Worm (Caenorhabditis elegans) whole organism, L3 larva: ENCODE results near the gene gly-8.

ENCODE experiments used
- R02D3.7 ChIP-seq: fragments of 150-350 bp; optimal IDR thresholded peaks from 2 replicates; lab custom pipeline; 2014; ENCODE audit warnings: missing biosample characterization, missing genetic modification characterization
- aly-2 ChIP-seq: fragments of 150-350 bp; optimal IDR thresholded peaks from 2 replicates; lab custom pipeline; 2014; ENCODE audit warnings: missing biosample characterization, missing genetic modification characterization
- ama-1 ChIP-seq: fragments of 150-350 bp; optimal IDR thresholded peaks from 2 replicates; lab custom pipeline; 2018
- ceh-16 ChIP-seq: sonication (generic microtip); optimal IDR thresholded peaks from 2 replicates; lab custom pipeline; 2017; ENCODE audit warnings: missing biosample characterization, missing genetic modification characterization
- ceh-28 ChIP-seq: fragments of 150-350 bp; optimal IDR thresholded peaks from 2 replicates; lab custom pipeline; 2014; ENCODE audit warnings: missing biosample characterization, missing genetic modification reagents, missing genetic modification characterization
- ceh-82 ChIP-seq: fragments of 150-350 bp; optimal IDR thresholded peaks from 2 replicates; lab custom pipeline; 2014; ENCODE audit warnings: missing biosample characterization, missing genetic modification characterization
- ceh-9 ChIP-seq: sonication (generic microtip); optimal IDR thresholded peaks from 2 replicates; lab custom pipeline; 2018; ENCODE audit warnings: missing biosample characterization, missing genetic modification characterization
- daf-12 ChIP-seq: fragments of 150-350 bp; optimal IDR thresholded peaks from 2 replicates; lab custom pipeline; 2014; ENCODE audit warnings: missing biosample characterization, missing genetic modification reagents, missing genetic modification characterization
- egl-27 ChIP-seq: sonication (generic microtip); optimal IDR thresholded peaks from 4 replicates; lab custom pipeline; 2017; ENCODE audit warnings: missing biosample characterization, missing genetic modification reagents, missing genetic modification characterization
- egl-5 ChIP-seq: fragments of 150-350 bp; optimal IDR thresholded peaks from 2 replicates; lab custom pipeline; 2017; ENCODE audit warnings: missing biosample characterization, missing genetic modification reagents, missing genetic modification characterization, inconsistent platforms
- elt-1 ChIP-seq: fragments of 150-350 bp; optimal IDR thresholded peaks from 2 replicates; lab custom pipeline; 2014; ENCODE audit warnings: missing biosample characterization, missing genetic modification characterization
- elt-2 ChIP-seq: sonication (generic microtip); optimal IDR thresholded peaks from 2 replicates; lab custom pipeline; 2016; ENCODE audit warnings: missing genetic modification reagents, mild to moderate bottlenecking, missing genetic modification characterization, missing compliant biosample characterization
- fkh-10 ChIP-seq: sonication (generic microtip); optimal IDR thresholded peaks from 2 replicates; lab custom pipeline; 2017; ENCODE audit warnings: missing biosample characterization, missing genetic modification reagents, missing genetic modification characterization
- fkh-2 ChIP-seq: fragments of 150-350 bp; optimal IDR thresholded peaks from 2 replicates; lab custom pipeline; 2014; ENCODE audit warnings: missing biosample characterization, missing genetic modification reagents, missing genetic modification characterization
- fos-1 ChIP-seq: fragments of 150-350 bp; optimal IDR thresholded peaks from 2 replicates; lab custom pipeline; 2014; ENCODE audit warnings: missing biosample characterization, missing genetic modification characterization
- jun-1 ChIP-seq: fragments of 150-350 bp; optimal IDR thresholded peaks from 2 replicates; lab custom pipeline; 2014; ENCODE audit warnings: missing biosample characterization, missing genetic modification reagents, missing genetic modification characterization
- lin-15B ChIP-seq: fragments of 150-350 bp; optimal IDR thresholded peaks from 2 replicates; lab custom pipeline; 2014; ENCODE audit warnings: missing biosample characterization, missing genetic modification characterization
- lin-39 ChIP-seq: fragments of 150-350 bp; optimal IDR thresholded peaks from 2 replicates; lab custom pipeline; 2018; ENCODE audit warnings: missing biosample characterization, missing genetic modification reagents, missing genetic modification characterization
- lsy-12 ChIP-seq: sonication (generic microtip); optimal IDR thresholded peaks from 2 replicates; lab custom pipeline; 2016; ENCODE audit warnings: mild to moderate bottlenecking, missing genetic modification characterization, missing compliant biosample characterization
- mml-1 ChIP-seq: fragments of 150-350 bp; sonication (generic microtip); optimal IDR thresholded peaks from 3 replicates; lab custom pipeline; 2014; ENCODE audit warnings: missing biosample characterization, missing genetic modification characterization
- nfya-1 ChIP-seq: sonication (generic microtip); optimal IDR thresholded peaks from 2 replicates; lab custom pipeline; 2017; ENCODE audit warnings: missing genetic modification characterization, mild to moderate bottlenecking, missing compliant biosample characterization, antibody characterized with exemption, moderate library complexity; ENCODE audit not compliant: insufficient read depth
- nhr-11 ChIP-seq: fragments of 150-350 bp; optimal IDR thresholded peaks from 2 replicates; lab custom pipeline; 2014; ENCODE audit warnings: missing biosample characterization, missing genetic modification characterization
- nhr-12 ChIP-seq: fragments of 150-350 bp; optimal IDR thresholded peaks from 2 replicates; lab custom pipeline; 2014; ENCODE audit warnings: missing biosample characterization, missing genetic modification characterization
- nhr-23 ChIP-seq: fragments of 150-350 bp; optimal IDR thresholded peaks from 2 replicates; lab custom pipeline; 2014; ENCODE audit warnings: missing biosample characterization, missing genetic modification reagents, missing genetic modification characterization
- nhr-237 ChIP-seq: fragments of 150-350 bp; optimal IDR thresholded peaks from 2 replicates; lab custom pipeline; 2014; ENCODE audit warnings: missing biosample characterization, missing genetic modification characterization
- nhr-76 ChIP-seq: fragments of 150-350 bp; sonication (generic microtip); optimal IDR thresholded peaks from 5 replicates; lab custom pipeline; 2014; ENCODE audit warnings: missing biosample characterization, missing genetic modification characterization
- pha-4 ChIP-seq: fragments of 150-350 bp; optimal IDR thresholded peaks from 2 replicates; lab custom pipeline; 2014; ENCODE audit warnings: missing biosample characterization, missing genetic modification reagents, missing genetic modification characterization
- pqm-1 ChIP-seq: fragments of 150-350 bp; optimal IDR thresholded peaks from 2 replicates; lab custom pipeline; 2017; ENCODE audit warnings: missing biosample characterization, missing genetic modification characterization, inconsistent platforms
- skn-1 ChIP-seq: fragments of 150-350 bp; optimal IDR thresholded peaks from 2 replicates; lab custom pipeline; 2014; ENCODE audit warnings: missing biosample characterization, missing genetic modification characterization
- snpc-4 ChIP-seq: fragments of 150-350 bp; optimal IDR thresholded peaks from 2 replicates; lab custom pipeline; 2014; ENCODE audit warnings: missing biosample characterization, missing genetic modification characterization
- unc-39 ChIP-seq: sonication (generic microtip); optimal IDR thresholded peaks from 4 replicates; lab custom pipeline; 2017; ENCODE audit warnings: missing biosample characterization, missing genetic modification characterization
- unc-62 ChIP-seq: fragments of 150-350 bp; sonication (generic microtip); optimal IDR thresholded peaks from 4 replicates; lab custom pipeline; 2014; ENCODE audit warnings: missing biosample characterization, missing genetic modification reagents, missing genetic modification characterization
- ztf-11 ChIP-seq: fragments of 150-350 bp; optimal IDR thresholded peaks from 2 replicates; lab custom pipeline; 2014; ENCODE audit warnings: missing biosample characterization, missing genetic modification characterization
- ztf-4 ChIP-seq: fragments of 150-350 bp; optimal IDR thresholded peaks from 2 replicates; lab custom pipeline; 2014; ENCODE audit warnings: missing biosample characterization, missing genetic modification characterization

The gly-8 gene

DNA sequence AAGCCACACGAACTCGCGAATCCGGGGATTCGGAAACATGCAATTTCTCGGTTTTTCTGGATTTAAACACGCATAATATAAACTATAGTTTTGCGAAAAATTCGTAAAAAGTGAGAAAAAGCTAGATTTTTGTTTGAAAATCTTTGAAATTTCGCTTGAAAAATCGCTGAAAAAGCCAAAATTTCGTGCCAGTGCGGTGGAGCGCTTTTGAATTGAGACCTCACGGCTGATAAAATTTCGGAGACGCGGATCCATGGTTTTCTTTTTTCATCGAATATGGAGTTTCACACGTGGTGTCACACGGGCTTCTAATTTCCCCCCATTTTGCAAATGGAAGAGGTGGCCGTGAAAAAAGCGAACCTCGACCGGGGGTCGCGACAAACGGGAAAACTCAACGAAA, 34.8 kb upstream of the gly-8 start:
- TF ChIP-seq lin-15B (tag; lab: Kevin White, UChicago), result no peak
- TF ChIP-seq jun-1 (tag; lab: Kevin White, UChicago), result no peak
- no peak for TF ChIP-seq fkh-10

ce11 chrIII:11592096-11592495, 32.9 kb upstream of the gly-8 start:
- TF ChIP-seq skn-1, result no peak
- peak; percentile 83 for TF ChIP-seq ceh-28 (tag; lab: Kevin White, UChicago)

DNA sequence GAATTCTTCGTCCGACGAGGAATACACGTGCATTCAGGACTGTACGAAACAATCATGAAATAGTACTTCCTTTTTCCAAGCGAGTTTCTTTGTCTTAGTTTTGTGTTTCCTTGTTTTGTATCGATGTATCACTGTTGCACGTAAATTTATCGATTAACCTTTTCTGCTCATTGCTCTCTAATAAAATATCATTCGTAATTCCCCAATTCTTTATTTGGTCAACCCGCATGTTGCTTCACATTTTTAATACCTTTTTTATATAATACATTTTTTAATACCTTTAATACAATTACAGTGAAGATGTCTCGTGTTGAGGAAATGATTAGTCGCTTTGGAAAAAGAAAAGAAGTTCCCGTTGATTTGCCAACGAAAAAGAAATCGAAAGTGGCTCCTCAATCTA, 17.2 kb upstream of the gly-8 start, which contains the start of gene Y66D12A.1:
Gene Y66D12A.1 (plus strand): TSS at position 301 of the 400 bp plus-strand sequence.
- TF ChIP-seq elt-1 (tag; lab: Kevin White, UChicago) (no peak), pha-4 (tag; lab: Kevin White, UChicago) (no peak), ama-1 (no peak), fos-1 (tag; lab: Kevin White, UChicago) (no peak), nhr-12 (no peak), fkh-2 (tag; lab: Kevin White, UChicago) (no peak), egl-27 (tag; lab: Kevin White, UChicago) (no peak), lsy-12 (tag; lab: Kevin White, UChicago) (no peak), nhr-76 (tag; lab: Kevin White, UChicago) (no peak), snpc-4 (tag; lab: Kevin White, UChicago) (no peak), aly-2 (no peak), egl-5 (tag; lab: Kevin White, UChicago) (no peak), nfya-1 (tag; lab: Kevin White, UChicago) (no peak)

DNA sequence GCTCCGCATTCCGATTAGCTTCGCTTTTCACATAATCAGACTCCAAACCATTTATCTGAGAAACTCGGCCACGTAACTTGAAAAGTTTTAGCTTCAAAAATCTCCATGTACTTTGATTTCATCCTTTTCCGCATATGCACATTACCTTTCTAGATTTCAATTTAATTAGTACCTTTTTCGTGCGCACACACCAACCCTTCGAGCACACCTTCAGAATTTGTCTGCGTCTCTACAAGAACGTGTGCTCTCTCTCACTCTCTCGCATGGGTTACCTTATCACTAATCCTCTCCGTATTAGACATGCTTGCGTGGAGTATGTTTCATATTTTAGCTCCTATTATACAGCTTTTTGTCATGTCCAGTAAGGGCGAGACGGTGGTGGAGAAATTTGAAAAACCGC, 15.5 kb upstream of the gly-8 start, which contains the start of gene Y66D12A.30:
Gene Y66D12A.30 (plus strand): TSS at position 301 of the 400 bp plus-strand sequence.
- TF ChIP-seq nhr-23 (tag; lab: Kevin White, UChicago) (no peak), elt-1 (tag; lab: Kevin White, UChicago) (no peak), jun-1 (tag; lab: Kevin White, UChicago) (no peak), unc-62 (no peak), daf-12 (tag; lab: Kevin White, UChicago) (no peak), R02D3.7 (tag; lab: Kevin White, UChicago) (no peak), fkh-2 (tag; lab: Kevin White, UChicago) (no peak), elt-2 (no peak), mml-1 (no peak), unc-39 (tag; lab: Kevin White, UChicago) (no peak), snpc-4 (tag; lab: Kevin White, UChicago) (no peak), skn-1 (no peak), nhr-237 (no peak), ceh-9 (tag; lab: Kevin White, UChicago) (no peak), lin-39 (tag; lab: Kevin White, UChicago) (no peak)

DNA sequence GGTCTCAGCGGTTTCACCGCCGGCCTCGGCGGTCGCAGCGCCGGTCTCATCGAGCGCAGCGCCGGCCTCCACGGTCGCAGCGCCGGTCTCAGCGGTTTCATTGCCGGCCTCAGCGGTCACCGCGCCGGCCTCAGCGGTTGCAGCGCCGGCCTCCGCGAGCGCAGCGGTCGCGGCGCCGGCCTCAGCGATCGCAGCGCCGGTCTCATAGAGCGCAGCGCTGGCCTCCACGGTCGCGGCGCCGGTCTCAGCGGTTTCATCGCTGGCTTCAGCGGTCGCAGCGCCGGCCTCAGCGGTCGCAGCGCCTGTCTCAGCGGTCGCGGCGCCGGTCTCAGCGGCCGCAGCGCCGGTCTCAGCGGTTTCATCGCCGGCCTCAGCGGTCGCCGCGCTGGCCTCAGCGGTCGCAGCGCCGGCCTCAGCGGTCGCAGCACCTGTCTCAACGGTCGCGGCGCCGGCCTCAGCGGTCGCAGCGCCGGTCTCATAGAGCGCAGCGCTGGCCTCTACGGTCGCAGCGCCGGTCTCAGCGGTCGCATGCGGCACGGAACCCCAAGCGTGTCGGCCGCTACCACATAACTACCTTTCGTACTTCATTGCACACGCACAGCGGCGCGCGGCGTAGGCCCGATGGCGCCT, 13.3 kb upstream of the gly-8 start:
- TF ChIP-seq ztf-4 (tag; lab: Kevin White, UChicago) (no peak), lsy-12 (tag; lab: Kevin White, UChicago) (no peak), nhr-11 (tag; lab: Kevin White, UChicago) (no peak), ceh-16 (tag; lab: Kevin White, UChicago) (no peak), ztf-11 (tag; lab: Kevin White, UChicago) (no peak), pqm-1 (no peak), R02D3.7 (tag; lab: Kevin White, UChicago) (no peak), ceh-82 (tag; lab: Kevin White, UChicago) (no peak), elt-1 (tag; lab: Kevin White, UChicago) (no peak), nhr-23 (tag; lab: Kevin White, UChicago) (no peak), lin-39 (tag; lab: Kevin White, UChicago) (no peak)
